Fruit fly (Drosophila melanogaster): ENCODE data around the gene S.

S gene

dm6 chr2L:1118880-1119809, 41.5 kb upstream of the S start (continued):
- peak; percentile 40 for TF ChIP-seq Abd-B (GFP tag; optimal IDR thresholded peaks at IDR 0.05)
- no peak for TF ChIP-seq Dip2 (GFP tag; IDR thresholded peaks at IDR 0.05)
- TF ChIP-seq CG17912 (GFP tag; optimal IDR thresholded peaks at IDR 0.05) = no peak
- TF ChIP-seq CG12236 (GFP tag; optimal IDR thresholded peaks at IDR 0.05) = no peak
- peak; percentile 12 for TF ChIP-seq dm (GFP tag; optimal IDR thresholded peaks at IDR 0.05)
- no peak for TF ChIP-seq ac (GFP tag; optimal IDR thresholded peaks at IDR 0.05)
- peak; percentile 1 for TF ChIP-seq ERR (GFP tag; optimal IDR thresholded peaks at IDR 0.05)
- peak; percentile 72; the same call in 2 of the 3 replicates for TF ChIP-seq ken (GFP tag; IDR thresholded peaks at IDR 0.05)
- no peak for TF ChIP-seq pros (GFP tag; optimal IDR thresholded peaks at IDR 0.05)
- TF ChIP-seq CG1024 (GFP tag; IDR thresholded peaks at IDR 0.05) = peak; percentile 25; the same call in 1 of the 2 replicates
- peak; percentile 35; the same call in 1 of the 2 replicates for TF ChIP-seq ro (GFP tag; IDR thresholded peaks at IDR 0.05)
- TF ChIP-seq CG1647 (GFP tag; optimal IDR thresholded peaks at IDR 0.05) = peak; percentile 59
- peak; percentile 84 for TF ChIP-seq Ptx1 (GFP tag; IDR thresholded peaks at IDR 0.05)
- TF ChIP-seq CG6254 (GFP tag; optimal IDR thresholded peaks at IDR 0.05) = no peak
- TF ChIP-seq CG12219 (GFP tag; optimal IDR thresholded peaks at IDR 0.05) = peak; percentile 58
- peak; percentile 36; the same call in 1 of the 2 replicates for TF ChIP-seq ara (GFP tag; IDR thresholded peaks at IDR 0.05)
- no peak for TF ChIP-seq CG14965 (GFP tag; optimal IDR thresholded peaks at IDR 0.05; ENCODE audit: borderline replicate concordance)
- TF ChIP-seq Stat92E (GFP tag; optimal IDR thresholded peaks at IDR 0.05) = no peak
- 0 out of 2 replicates have a peak, but pooled peaks have one; percentile 23 for TF ChIP-seq Dref (GFP tag; IDR thresholded peaks at IDR 0.05)
- no peak for TF ChIP-seq gfzf (GFP tag; optimal IDR thresholded peaks at IDR 0.05)
- peak; percentile 54; the same call in 2 of the 3 replicates for TF ChIP-seq Mrtf (GFP tag; IDR thresholded peaks at IDR 0.05)
- peak; percentile 68 for TF ChIP-seq CG4730 (GFP tag; IDR thresholded peaks at IDR 0.05)
- peak; percentile 61 for TF ChIP-seq CG4820 (GFP tag; optimal IDR thresholded peaks at IDR 0.05)
- no peak for TF ChIP-seq wek (GFP tag; optimal IDR thresholded peaks at IDR 0.05)
- TF ChIP-seq ems (GFP tag; optimal IDR thresholded peaks at IDR 0.05) = peak; percentile 59
- TF ChIP-seq CG1529 (GFP tag; optimal IDR thresholded peaks at IDR 0.05) = peak; percentile 25
- TF ChIP-seq unc-4 (GFP tag; IDR thresholded peaks at IDR 0.05; ENCODE audit: partially characterized antibody) = no peak
- TF ChIP-seq grn (GFP tag; optimal IDR thresholded peaks at IDR 0.05) = peak; percentile 92
- TF ChIP-seq CG17359 (tag; optimal IDR thresholded peaks at IDR 0.05) = peak; percentile 54
- peak; percentile 48 for TF ChIP-seq CG1233 (GFP tag; optimal IDR thresholded peaks at IDR 0.05)
- TF ChIP-seq sens-2 (GFP tag; IDR thresholded peaks at IDR 0.05) = 0 out of 2 replicates have a peak, but pooled peaks have one; percentile 6
- TF ChIP-seq Nf-YA (GFP tag; IDR thresholded peaks at IDR 0.05) = peak; percentile 79
- no peak for TF ChIP-seq CG43689 (GFP tag; IDR thresholded peaks at IDR 0.05)
- peak; percentile 12 for TF ChIP-seq CG6813 (GFP tag; optimal IDR thresholded peaks at IDR 0.05)
- no peak for TF ChIP-seq CG4360 (GFP tag; IDR thresholded peaks at IDR 0.05)
- TF ChIP-seq CG6175 (GFP tag; IDR thresholded peaks at IDR 0.05) = peak; percentile 22; the same call in 1 of the 3 replicates
- TF ChIP-seq lbe (GFP tag; optimal IDR thresholded peaks at IDR 0.05) = peak; percentile 52
- TF ChIP-seq CG10462 (GFP tag; optimal IDR thresholded peaks at IDR 0.05) = peak; percentile 26
- peak; percentile 59; the same call in 1 of the 2 replicates for TF ChIP-seq chm (GFP tag; IDR thresholded peaks at IDR 0.05)
- TF ChIP-seq lola (GFP tag; optimal IDR thresholded peaks at IDR 0.05) = peak in 1 of 3 experiments; percentile 48
- TF ChIP-seq Hand (GFP tag; optimal IDR thresholded peaks at IDR 0.05) = peak; percentile 42
- peak; percentile 82 for TF ChIP-seq lmd (GFP tag; IDR thresholded peaks at IDR 0.05)
- TF ChIP-seq gt (GFP tag; IDR thresholded peaks at IDR 0.05) = no peak
- peak; percentile 21 for TF ChIP-seq CG3407 (GFP tag; optimal IDR thresholded peaks at IDR 0.05)
- peak; percentile 31 for TF ChIP-seq lov (optimal IDR thresholded peaks at IDR 0.05)
- TF ChIP-seq lov (GFP tag; IDR thresholded peaks at IDR 0.05) = 0 out of 3 replicates have a peak, but pooled peaks have one; percentile 13
- TF ChIP-seq dpn (GFP tag; optimal IDR thresholded peaks at IDR 0.05) = peak; percentile 55 to 78
- no peak for TF ChIP-seq Tbp (GFP tag; optimal IDR thresholded peaks at IDR 0.05)
